Worm (Caenorhabditis elegans) whole organism, L4/young adult: ENCODE data around the gene mig-15.

Experiments
- W03F9.2 ChIP-seq: fragments of 150-350 bp; optimal IDR thresholded peaks from 2 replicates; lab custom pipeline; 2014; ENCODE audit warnings: missing biosample characterization, missing genetic modification characterization
- dao-5 ChIP-seq: sonication (generic microtip); optimal IDR thresholded peaks from 2 replicates; lab custom pipeline; 2016; ENCODE audit warnings: missing genotype, missing genetic modification characterization, moderate library complexity, missing compliant biosample characterization
- him-1 ChIP-seq: sonication (generic microtip); optimal IDR thresholded peaks from 2 replicates; lab custom pipeline; 2016; ENCODE audit warnings: missing genotype, missing genetic modification reagents, missing genetic modification characterization, missing compliant biosample characterization

mig-15 gene

DNA sequence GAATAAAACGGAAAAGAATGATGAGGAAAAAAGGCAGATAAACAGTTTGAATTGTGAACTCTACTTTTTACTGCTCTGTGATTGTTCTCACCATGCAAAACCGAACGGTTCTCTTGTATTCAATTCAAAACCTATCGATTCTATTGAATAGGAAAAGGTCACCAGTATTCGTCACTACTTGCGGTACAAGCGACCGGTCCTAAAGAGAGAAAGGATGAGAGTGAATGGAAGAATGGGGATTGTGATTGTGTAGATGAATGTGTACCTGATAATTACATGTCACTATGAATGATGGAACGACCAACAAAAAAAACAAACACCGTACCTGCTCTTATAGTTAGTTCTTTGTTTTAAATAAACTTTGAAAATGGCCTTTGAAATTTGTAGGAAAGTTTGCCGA lies 4.3 kb upstream of the mig-15 start:
- TF ChIP-seq W03F9.2 (tag; lab: Kevin White, UChicago) (no peak), dao-5 (tag; lab: Kevin White, UChicago) (no peak), him-1 (tag; lab: Kevin White, UChicago) (no peak)

DNA sequence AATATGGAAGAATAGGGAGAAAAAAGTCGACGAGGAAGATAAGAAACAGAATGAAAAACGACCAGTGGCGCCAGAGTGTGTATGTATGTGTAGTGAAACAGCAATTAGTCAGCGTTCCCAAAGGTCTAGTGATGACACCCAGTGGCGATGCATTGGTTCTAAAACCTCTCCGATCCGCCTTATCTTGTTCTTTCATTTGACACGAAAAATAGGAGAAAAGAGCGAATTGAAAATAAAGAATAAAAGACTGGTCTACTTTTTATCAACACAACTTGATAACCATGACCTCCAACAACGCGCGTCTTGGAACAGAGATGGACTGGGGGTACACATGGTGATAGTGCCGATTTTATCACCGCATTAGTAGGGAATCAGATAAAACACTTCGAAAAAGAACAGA lies 2.4 kb upstream of the mig-15 start:
- TF ChIP-seq W03F9.2 (tag; lab: Kevin White, UChicago) (no peak), dao-5 (tag; lab: Kevin White, UChicago) (no peak), him-1 (tag; lab: Kevin White, UChicago) (no peak)

DNA sequence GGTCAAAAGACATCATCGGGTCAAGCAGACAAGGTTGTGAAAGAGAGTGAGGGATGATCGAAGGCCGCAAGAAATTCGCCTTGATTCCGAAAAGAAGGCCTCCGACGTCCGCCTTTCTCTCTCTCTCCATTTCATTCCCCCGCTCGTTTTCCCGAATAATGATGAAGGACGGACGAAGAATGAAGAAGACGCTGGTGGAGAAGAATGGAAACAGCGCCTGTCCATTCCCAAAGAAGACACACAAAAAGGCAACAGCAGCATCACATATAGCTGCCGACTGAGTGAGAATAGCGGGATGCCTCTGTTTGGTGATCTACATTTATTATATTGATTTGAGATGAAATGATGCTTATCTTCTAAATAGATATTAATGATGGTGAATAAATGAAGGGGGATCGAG lies 746 bp upstream of the mig-15 start:
- TF ChIP-seq him-1 (tag; lab: Kevin White, UChicago): no peak
- no peak for TF ChIP-seq dao-5 (tag; lab: Kevin White, UChicago)
- TF ChIP-seq W03F9.2 (tag; lab: Kevin White, UChicago): no peak

DNA sequence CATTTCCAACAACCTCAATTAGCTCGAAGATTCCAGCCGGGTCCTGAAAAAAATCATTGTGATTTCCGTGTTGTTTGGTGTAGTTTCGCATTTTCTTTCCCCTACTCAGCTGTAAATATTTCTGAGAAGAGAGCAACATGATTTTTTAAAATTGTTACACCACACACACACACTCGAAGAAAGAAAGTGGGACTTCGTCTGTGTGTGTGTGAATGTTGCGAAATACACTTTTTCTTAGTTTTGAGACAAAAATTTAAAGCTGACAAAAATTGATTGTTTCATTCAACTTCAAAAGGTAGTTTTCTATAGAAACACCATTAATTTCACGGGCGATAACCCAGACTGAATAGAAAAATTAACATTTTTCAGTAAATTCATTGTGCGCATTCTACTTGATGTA lies 348 bp downstream of the mig-15 start:
- no peak for TF ChIP-seq W03F9.2 (tag; lab: Kevin White, UChicago)
- TF ChIP-seq dao-5 (tag; lab: Kevin White, UChicago): no peak
- no peak for TF ChIP-seq him-1 (tag; lab: Kevin White, UChicago)

DNA sequence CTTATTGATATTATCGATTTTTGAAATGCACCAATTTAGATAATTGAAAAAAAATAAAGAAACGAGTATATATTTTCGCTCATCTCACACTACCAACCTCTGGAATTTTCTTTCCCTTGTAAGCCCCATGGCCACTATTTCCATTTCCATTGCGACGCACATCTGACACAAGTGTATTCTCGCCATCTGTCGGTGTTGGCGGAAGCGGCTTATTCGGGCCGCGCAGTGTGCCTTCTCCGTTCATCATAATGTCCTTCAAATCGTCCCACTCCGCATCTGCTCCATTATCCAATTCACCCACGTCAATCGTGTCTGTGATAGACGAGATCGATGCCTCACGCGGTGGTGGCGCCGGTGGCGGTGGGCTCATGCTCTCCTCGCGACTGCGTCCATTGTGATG lies 3.7 kb downstream of the mig-15 start:
- TF ChIP-seq him-1 (tag; lab: Kevin White, UChicago) (no peak), W03F9.2 (tag; lab: Kevin White, UChicago) (no peak), dao-5 (tag; lab: Kevin White, UChicago) (no peak)

DNA sequence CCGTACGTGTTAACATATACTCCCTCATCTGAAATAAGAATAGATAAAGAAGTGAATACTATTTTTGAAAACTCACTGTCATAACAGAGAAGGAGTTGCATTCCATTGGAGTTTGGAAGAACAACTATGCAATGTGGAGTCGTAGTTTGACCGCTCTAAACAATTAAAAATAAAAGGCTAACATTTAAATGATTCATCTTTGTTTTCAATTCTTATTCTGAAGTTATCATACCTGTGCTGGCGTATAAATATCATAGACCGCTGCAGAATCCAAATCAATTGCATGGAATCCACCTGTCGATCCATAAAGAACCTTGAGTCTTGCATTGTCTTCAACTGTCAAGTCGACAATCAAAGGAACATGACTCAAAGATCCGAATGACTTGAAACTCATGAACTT lies 5.7 kb downstream of the mig-15 start:
- TF ChIP-seq W03F9.2 (tag; lab: Kevin White, UChicago) (no peak), him-1 (tag; lab: Kevin White, UChicago) (no peak), dao-5 (tag; lab: Kevin White, UChicago) (no peak)

DNA sequence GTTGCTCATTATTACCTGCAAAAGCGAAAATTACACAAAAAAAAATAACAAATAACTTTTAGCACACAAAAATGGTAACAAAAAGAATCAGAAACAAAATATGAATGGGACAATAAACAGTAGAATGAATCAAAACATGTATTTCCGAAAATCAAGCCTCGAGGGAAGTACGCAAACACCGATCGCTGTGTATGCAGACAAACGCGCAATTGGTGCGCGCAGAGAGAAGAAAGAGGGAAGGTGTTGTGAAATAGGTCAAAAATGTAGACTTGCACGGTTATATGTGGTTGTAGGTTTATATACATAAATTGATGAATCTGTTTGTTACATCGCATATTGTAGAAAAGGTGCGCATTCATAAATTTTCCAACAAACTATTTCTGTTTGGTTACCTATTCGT lies 8.7 kb downstream of the mig-15 start, which contains the start of gene cdk-11.2:
cdk-11.2 (minus strand) TSS at position 23 of the 400 bp plus-strand sequence.
- TF ChIP-seq him-1 (tag; lab: Kevin White, UChicago): no peak
- TF ChIP-seq dao-5 (tag; lab: Kevin White, UChicago): no peak
- TF ChIP-seq W03F9.2 (tag; lab: Kevin White, UChicago): no peak

DNA sequence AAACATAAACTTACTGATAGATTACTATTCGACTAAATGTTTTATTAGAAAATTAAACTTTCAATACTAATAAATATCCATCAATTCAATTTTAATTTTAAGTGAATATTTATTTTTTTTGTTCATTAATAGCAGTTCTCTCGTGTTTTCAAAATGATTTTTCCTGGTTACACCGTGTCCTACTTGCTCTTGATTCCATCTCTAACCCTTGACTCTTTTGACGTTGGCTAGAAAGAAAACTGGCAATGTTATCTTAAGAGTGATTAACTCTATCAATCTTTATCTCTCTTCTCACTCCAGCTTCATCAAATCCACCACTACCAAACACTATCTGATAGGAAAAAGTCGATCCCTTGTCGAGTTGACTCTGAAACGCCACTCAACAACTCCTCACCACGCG lies 16.0 kb downstream of the mig-15 start, which contains the start of gene acr-8:
acr-8 (plus strand) TSS at position 301 of the 400 bp plus-strand sequence.
- TF ChIP-seq him-1 (tag; lab: Kevin White, UChicago) (no peak), dao-5 (tag; lab: Kevin White, UChicago) (no peak), W03F9.2 (tag; lab: Kevin White, UChicago) (no peak)

DNA sequence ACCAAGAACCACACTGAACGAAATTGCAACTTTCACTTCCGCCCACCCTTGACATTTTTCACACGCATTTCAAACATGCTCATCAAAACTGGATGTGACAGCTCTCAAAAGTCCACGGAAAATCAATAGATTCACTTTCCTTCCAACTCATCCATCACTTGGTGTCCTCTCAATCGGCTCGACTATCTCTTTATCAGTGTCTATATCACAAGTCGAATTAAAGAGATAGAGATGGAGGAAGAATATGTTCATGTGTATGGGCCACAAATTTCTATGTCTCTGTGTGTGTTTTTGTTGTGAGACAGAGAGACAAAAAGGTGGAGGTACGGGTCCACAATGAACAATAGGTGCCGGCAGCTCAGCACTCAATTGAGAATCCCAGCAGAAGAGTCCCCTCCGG lies 17.9 kb downstream of the mig-15 start:
- TF ChIP-seq dao-5 (tag; lab: Kevin White, UChicago) (no peak), him-1 (tag; lab: Kevin White, UChicago) (no peak), W03F9.2 (tag; lab: Kevin White, UChicago) (no peak)

DNA sequence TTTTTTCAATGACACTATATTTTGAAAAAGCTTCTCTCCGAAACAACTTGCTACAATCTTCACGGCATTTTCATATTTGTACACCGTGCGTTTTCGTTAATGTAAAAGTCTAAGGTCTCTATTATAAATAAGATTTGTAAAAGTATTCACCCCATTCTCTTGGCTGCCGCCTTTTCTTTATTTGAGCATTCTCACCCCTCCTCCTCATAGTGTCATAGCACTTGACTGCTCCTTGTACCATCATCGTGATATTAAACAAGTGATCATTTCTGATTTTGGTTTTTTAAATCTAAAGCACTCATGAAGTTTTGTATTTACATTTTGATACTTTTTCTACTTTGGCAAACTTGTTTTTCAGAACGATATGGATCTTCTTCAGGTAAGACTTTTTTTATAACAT lies 21.6 kb downstream of the mig-15 start, which contains the start of gene ZC504.1:
ZC504.1 (plus strand) TSS at position 301 of the 400 bp plus-strand sequence.
- TF ChIP-seq dao-5 (tag; lab: Kevin White, UChicago): no peak
- no peak for TF ChIP-seq W03F9.2 (tag; lab: Kevin White, UChicago)
- no peak for TF ChIP-seq him-1 (tag; lab: Kevin White, UChicago)

DNA sequence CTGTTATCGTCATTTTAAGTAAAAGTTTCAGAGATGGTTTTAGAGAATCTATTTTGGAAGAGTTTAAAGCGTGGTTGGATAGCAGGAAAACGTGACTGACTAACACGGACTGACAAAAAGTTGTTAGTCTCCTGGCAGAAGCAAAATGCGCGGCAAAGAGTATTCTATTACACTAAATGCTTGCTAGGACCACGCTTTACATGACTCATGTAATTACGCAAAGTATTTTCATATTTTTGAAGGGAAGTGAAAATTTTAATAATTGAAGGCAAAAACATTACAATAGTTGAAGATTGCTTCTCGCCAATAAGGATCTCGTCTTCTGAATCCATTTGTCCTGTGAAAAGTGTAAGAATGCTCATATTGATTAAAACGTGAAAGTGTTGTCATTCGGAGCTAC lies 22.3 kb downstream of the mig-15 start, which contains the start of gene gur-3:
gur-3 (minus strand) TSS at position 101 of the 400 bp plus-strand sequence.
- no peak for TF ChIP-seq dao-5 (tag; lab: Kevin White, UChicago)

DNA sequence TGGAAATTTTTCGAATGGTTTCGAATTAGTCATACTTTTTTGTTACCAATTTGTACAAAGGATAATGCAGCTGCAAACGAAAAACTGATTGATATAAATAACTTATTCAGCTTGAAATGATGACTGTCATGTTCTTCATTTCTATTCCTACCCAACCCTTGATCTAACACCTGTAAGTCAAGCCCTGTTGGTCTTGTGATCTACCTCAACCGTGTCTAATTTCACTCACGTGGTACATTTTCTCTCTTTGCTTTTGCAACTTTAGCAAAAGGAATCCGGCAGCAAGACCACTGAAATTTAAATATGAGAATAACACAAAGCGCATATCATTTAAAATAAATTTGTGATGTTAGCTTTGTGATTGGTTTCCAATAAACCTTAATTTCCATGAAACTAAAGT lies 24.4 kb downstream of the mig-15 start:
- no peak for TF ChIP-seq him-1 (tag; lab: Kevin White, UChicago)
- TF ChIP-seq W03F9.2 (tag; lab: Kevin White, UChicago): no peak
- no peak for TF ChIP-seq dao-5 (tag; lab: Kevin White, UChicago)

DNA sequence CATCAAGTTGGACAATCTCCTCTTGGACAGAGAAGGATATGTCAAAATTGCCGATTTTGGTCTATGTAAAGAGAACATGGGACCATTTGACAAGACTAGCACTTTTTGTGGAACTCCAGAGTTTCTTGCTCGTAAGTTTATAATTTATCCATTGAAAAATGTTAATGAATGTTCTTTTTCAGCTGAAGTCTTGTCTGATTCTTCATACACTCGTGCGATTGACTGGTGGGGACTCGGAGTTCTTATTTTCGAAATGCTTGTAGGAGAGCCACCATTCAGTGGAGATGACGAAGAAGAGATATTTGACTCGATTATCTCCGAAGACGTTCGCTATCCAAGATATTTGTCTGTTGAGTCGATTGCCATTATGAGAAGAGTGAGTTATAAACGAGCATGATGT lies 27.3 kb downstream of the mig-15 start:
- TF ChIP-seq W03F9.2 (tag; lab: Kevin White, UChicago): no peak
- no peak for TF ChIP-seq him-1 (tag; lab: Kevin White, UChicago)
- TF ChIP-seq dao-5 (tag; lab: Kevin White, UChicago): no peak

DNA sequence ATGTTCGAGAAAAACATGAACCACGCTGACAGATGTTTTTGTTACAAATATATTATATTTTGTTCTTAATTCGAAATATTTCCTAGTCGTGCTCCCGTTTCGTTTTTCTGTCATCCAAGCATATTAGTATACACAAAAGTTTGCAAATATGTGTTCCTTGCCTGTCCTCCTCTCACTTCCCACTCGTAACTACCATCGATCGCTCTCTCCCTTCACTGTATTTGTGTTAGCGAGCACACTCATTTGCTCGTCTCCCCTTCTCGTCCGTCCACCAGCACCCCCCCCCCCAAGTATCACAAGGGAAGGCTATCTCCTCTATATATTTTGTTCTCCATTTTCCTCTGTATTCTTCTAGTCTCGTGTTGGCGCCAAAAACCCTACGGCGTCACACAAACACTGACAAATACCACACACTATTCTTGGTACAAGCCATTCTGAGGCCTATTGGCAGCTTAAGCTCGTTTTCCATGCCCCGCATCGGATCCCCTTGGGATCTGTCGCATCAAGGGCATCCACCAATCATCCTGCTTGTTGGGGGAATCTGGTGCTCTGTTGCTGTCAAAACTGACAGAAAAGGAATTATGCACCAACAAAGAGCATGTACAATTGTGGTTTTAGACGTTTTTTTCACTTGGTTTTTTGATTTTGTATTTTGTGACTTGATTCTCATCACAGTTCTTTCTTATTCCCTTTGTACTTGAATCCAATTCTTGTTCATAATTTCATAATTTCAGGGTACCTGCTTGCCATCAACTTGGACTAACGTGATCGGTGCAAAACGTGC lies 31.8 kb downstream of the mig-15 start, which contains the start of gene pkn-1:
pkn-1 (plus strand) TSS at position 734 of the 784 bp plus-strand sequence.
- no peak for TF ChIP-seq him-1 (tag; lab: Kevin White, UChicago)
- no peak for TF ChIP-seq dao-5 (tag; lab: Kevin White, UChicago)
- no peak for TF ChIP-seq W03F9.2 (tag; lab: Kevin White, UChicago)
